Fruit fly (Drosophila melanogaster): ENCODE data around the gene CG42780.

CG42780 gene

DNA sequence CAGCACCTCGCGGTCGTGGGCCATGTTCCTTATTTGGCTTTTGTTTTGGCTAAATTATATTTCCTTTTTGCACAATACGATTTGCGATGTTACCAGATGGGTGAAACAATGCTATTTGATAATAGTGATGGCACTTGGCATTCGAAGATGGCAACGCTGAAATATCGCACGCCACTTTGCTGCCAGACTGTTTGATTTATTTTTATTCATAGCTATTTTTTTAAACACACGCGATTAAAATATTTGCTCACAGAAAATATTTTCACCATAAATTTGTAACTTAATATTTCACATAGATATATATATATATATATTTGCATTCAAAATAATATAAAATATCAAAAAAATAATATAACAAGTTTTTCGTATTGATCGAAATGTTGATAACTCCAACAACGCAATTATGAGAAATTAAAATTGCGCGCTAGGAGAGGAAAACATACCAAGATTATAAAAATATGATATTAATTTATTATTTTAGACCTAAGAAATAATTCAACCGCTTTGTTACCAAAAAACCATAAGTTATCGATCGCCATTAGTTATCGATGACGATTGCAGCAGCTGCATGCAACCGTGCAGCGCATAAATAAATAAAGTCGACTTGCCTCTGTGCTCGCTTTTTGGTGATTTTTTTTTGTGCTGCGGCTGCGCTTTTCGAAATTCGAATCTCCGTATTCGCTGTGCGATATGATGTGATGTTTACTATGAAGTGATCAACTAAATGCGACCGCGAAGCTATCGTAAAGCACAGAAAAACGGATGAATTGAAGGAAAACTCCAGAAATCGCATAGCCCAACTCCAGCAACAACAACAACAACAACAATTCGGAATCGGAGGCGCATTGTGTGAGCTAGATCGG is 8.1 kb downstream of the CG42780 start, which contains the start of the genes Atg5 and Dok (continued):
- no peak for TF ChIP-seq Ada2b (GFP tag; IDR thresholded peaks at IDR 0.05)
- no peak for TF ChIP-seq Hr39 (optimal IDR thresholded peaks at IDR 0.05)
- TF ChIP-seq CG14014 (GFP tag; IDR thresholded peaks at IDR 0.05) = no peak
- peak; percentile 14; the same call in 1 of the 2 replicates for TF ChIP-seq bbx (GFP tag; IDR thresholded peaks at IDR 0.05; ENCODE audit: partially characterized antibody)
- TF ChIP-seq CG30431 (GFP tag; optimal IDR thresholded peaks at IDR 0.05) = no peak
- peak; percentile 26 for TF ChIP-seq sens (GFP tag)
- no peak for TF ChIP-seq CG11560 (tag; IDR thresholded peaks at IDR 0.05)
- TF ChIP-seq CG31388 (GFP tag; optimal IDR thresholded peaks at IDR 0.05) = no peak
- peak; percentile 10 for TF ChIP-seq CG4820 (GFP tag; optimal IDR thresholded peaks at IDR 0.05)
- TF ChIP-seq CG4328 (GFP tag; optimal IDR thresholded peaks at IDR 0.05) = no peak
- TF ChIP-seq tll (GFP tag; optimal IDR thresholded peaks at IDR 0.05) = no peak
- peak; percentile 1 for TF ChIP-seq CG7839 (tag; optimal IDR thresholded peaks at IDR 0.05)
- TF ChIP-seq wor (GFP tag; IDR thresholded peaks at IDR 0.05) = no peak
- TF ChIP-seq usp (GFP tag; optimal IDR thresholded peaks at IDR 0.05) = no peak
- TF ChIP-seq CG12942 (GFP tag; optimal IDR thresholded peaks at IDR 0.05) = peak; percentile 18
- no peak for TF ChIP-seq gce (GFP tag; IDR thresholded peaks at IDR 0.05)
- TF ChIP-seq hth (optimal IDR thresholded peaks at IDR 0.05) = no peak
- peak; percentile 52 for TF ChIP-seq CG30403 (GFP tag; optimal IDR thresholded peaks at IDR 0.05)
- no peak for TF ChIP-seq Mes4 (GFP tag; optimal IDR thresholded peaks at IDR 0.05)
- peak; percentile 43 for TF ChIP-seq CG9817 (tag; optimal IDR thresholded peaks at IDR 0.05)
- TF ChIP-seq Poxn (GFP tag; IDR thresholded peaks at IDR 0.05) = no peak
- no peak for TF ChIP-seq CG18619 (GFP tag; optimal IDR thresholded peaks at IDR 0.05)
- TF ChIP-seq CG17612 (GFP tag; IDR thresholded peaks at IDR 0.05) = no peak
- peak; percentile 26 for TF ChIP-seq CG4424 (GFP tag; optimal IDR thresholded peaks at IDR 0.05)
- peak; percentile 44 for TF ChIP-seq ato (GFP tag; IDR thresholded peaks at IDR 0.05; ENCODE audit: partially characterized antibody)
- no peak for TF ChIP-seq CG6813 (GFP tag; optimal IDR thresholded peaks at IDR 0.05)
- TF ChIP-seq CG17328 (GFP tag; IDR thresholded peaks at IDR 0.05) = peak; percentile 32; the same call in 1 of the 2 replicates
- peak; percentile 55 for TF ChIP-seq CG42726 (GFP tag; IDR thresholded peaks at IDR 0.05; ENCODE audit: partially characterized antibody)
- no peak for TF ChIP-seq zen2 (GFP tag; IDR thresholded peaks at IDR 0.05; ENCODE audit: partially characterized antibody)
- TF ChIP-seq CrebB (tag; optimal IDR thresholded peaks at IDR 0.05) = no peak
- no peak for TF ChIP-seq peb (GFP tag; IDR thresholded peaks at IDR 0.05)
- TF ChIP-seq Dll (GFP tag; IDR thresholded peaks at IDR 0.05; ENCODE audit: partially characterized antibody) = peak; percentile 67
- TF ChIP-seq CG1603 (tag; optimal IDR thresholded peaks at IDR 0.05) = peak; percentile 66
- no peak for TF ChIP-seq CG3726 (GFP tag; IDR thresholded peaks at IDR 0.05)
- TF ChIP-seq ind (GFP tag; optimal IDR thresholded peaks at IDR 0.05) = peak; percentile 34
- no peak for TF ChIP-seq H2.0 (GFP tag; IDR thresholded peaks at IDR 0.05)
- no peak for TF ChIP-seq tio (GFP tag; optimal IDR thresholded peaks at IDR 0.05)
- TF ChIP-seq tap (tag; optimal IDR thresholded peaks at IDR 0.05) = no peak
- no peak for TF ChIP-seq CG6854 (GFP tag; optimal IDR thresholded peaks at IDR 0.05)
- peak; percentile 17 for TF ChIP-seq Ets97D (GFP tag; optimal IDR thresholded peaks at IDR 0.05)
- peak; percentile 16; the same call in 1 of the 3 replicates for TF ChIP-seq zfh1 (GFP tag; IDR thresholded peaks at IDR 0.05)
- no peak for TF ChIP-seq CG11085 (GFP tag; IDR thresholded peaks at IDR 0.05)
- TF ChIP-seq CG15601 (tag; optimal IDR thresholded peaks at IDR 0.05) = no peak
- TF ChIP-seq ac (GFP tag; optimal IDR thresholded peaks at IDR 0.05) = no peak
- TF ChIP-seq grau (tag; optimal IDR thresholded peaks at IDR 0.05) = peak; percentile 23
- no peak for TF ChIP-seq Hand (GFP tag; optimal IDR thresholded peaks at IDR 0.05)
- peak; percentile 51; the same call in 1 of the 2 replicates for TF ChIP-seq sob (GFP tag; IDR thresholded peaks at IDR 0.05)
- no peak for TF ChIP-seq insv (GFP tag; optimal IDR thresholded peaks at IDR 0.05)
- no peak for TF ChIP-seq CG7987 (GFP tag; optimal IDR thresholded peaks at IDR 0.05)
- no peak for TF ChIP-seq nau (GFP tag; optimal IDR thresholded peaks at IDR 0.05)
